Worm (Caenorhabditis elegans): Measurements from ENCODE around the gene mrps-18B.

The mrps-18B gene

DNA sequence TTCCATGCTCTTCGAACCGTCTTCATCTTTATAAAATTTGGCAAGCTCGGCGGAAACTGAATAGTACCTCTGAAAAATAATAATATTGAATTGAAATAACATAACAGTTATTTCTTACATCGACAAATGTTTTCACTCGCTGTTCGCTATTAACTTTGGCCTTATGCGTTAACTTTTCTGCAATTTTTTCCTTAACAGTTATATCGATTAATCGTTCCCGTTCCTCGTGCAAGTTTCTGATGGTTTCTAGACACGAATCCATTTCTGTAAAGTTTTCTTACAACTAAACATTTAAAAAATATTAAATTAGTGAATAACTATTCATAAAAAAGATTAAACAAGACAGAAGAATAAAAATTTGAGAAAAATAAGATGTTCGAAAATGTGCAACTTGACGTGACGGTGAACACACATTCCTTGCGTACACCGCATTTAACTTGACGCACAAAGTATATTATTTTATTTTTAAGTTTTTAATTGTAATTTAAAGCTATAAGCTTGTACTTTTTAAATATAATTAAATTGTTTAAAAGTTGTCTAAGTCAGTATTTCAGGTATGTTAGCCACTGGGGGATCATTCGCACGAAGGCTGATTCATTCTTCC, at the start of gene mrps-18B, which contains the start of gene prp-9:
TSS of gene mrps-18B (plus strand) at position 549 of the 604 bp plus-strand sequence.
TSS of gene prp-9 (minus strand) at position 264 of the 604 bp plus-strand sequence.
- TF ChIP-seq hmg-11 (tag; optimal IDR thresholded peaks at IDR 0.05): peak; percentile 1
- TF ChIP-seq mdl-1 (tag; optimal IDR thresholded peaks at IDR 0.05): no peak
- TF ChIP-seq nhr-237 (tag; optimal IDR thresholded peaks at IDR 0.05): no peak
- no peak for TF ChIP-seq ztf-4 (tag; optimal IDR thresholded peaks at IDR 0.05)
- no peak for TF ChIP-seq ceh-16 (tag; optimal IDR thresholded peaks at IDR 0.05)
- no peak for TF ChIP-seq egl-5 (tag; optimal IDR thresholded peaks at IDR 0.05)
- TF ChIP-seq lin-15B (tag; optimal IDR thresholded peaks at IDR 0.05): peak; percentile 33
- TF ChIP-seq nhr-11 (tag; optimal IDR thresholded peaks at IDR 0.05): no peak
- no peak for TF ChIP-seq nhr-12 (tag; optimal IDR thresholded peaks at IDR 0.05)
- TF ChIP-seq ztf-11 (tag; optimal IDR thresholded peaks at IDR 0.05): no peak
- TF ChIP-seq nhr-28 (tag; optimal IDR thresholded peaks at IDR 0.05): no peak
- TF ChIP-seq unc-62 (GFP tag; optimal IDR thresholded peaks at IDR 0.05): no peak
- TF ChIP-seq aly-2 (tag; optimal IDR thresholded peaks at IDR 0.05): no peak
- no peak for TF ChIP-seq mml-1 (tag; optimal IDR thresholded peaks at IDR 0.05)
- TF ChIP-seq nfya-1 (tag; optimal IDR thresholded peaks at IDR 0.05; ENCODE audit: insufficient read depth): no peak
- TF ChIP-seq sea-2 (GFP tag; optimal IDR thresholded peaks at IDR 0.05): no peak
- TF ChIP-seq elt-2 (tag; optimal IDR thresholded peaks at IDR 0.05): peak; percentile 13
- peak; percentile 67 for TF ChIP-seq nhr-23 (tag; optimal IDR thresholded peaks at IDR 0.05)
- TF ChIP-seq snpc-4 (tag; optimal IDR thresholded peaks at IDR 0.05): peak; percentile 71
- peak; percentile 71 for TF ChIP-seq pha-4 (tag; optimal IDR thresholded peaks at IDR 0.05)
- no peak for TF ChIP-seq nhr-67 (tag; optimal IDR thresholded peaks at IDR 0.05)
- TF ChIP-seq ama-1 (optimal IDR thresholded peaks at IDR 0.05): no peak
- TF ChIP-seq egl-27 (tag; optimal IDR thresholded peaks at IDR 0.05): no peak
- TF ChIP-seq nhr-43 (tag; optimal IDR thresholded peaks at IDR 0.05; ENCODE audit: poor library complexity, severe bottlenecking): no peak
- no peak for TF ChIP-seq fos-1 (tag; optimal IDR thresholded peaks at IDR 0.05)
- no peak for TF ChIP-seq nhr-25 (tag; optimal IDR thresholded peaks at IDR 0.05)
- TF ChIP-seq ZK546.5 (tag; optimal IDR thresholded peaks at IDR 0.05): no peak

DNA sequence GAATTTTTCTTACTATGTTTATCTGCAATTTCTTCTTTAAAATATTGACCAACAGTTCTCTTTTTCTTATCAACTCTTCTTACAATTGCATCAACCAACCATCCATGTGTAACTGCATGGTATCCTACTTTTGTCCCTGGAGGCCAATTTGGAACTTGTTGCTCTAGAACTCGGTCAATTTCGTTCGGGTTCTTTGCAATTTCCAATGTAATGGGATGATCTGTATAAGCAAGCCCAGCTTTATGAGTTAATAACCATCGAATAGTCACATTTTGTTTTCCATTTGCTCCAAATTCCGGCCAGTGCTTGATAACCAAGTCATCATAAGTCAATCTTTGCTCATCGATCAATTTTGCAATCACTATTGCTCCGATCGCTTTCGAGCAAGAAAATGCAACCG, 46.1 kb upstream of the mrps-18B start:
- TF ChIP-seq elt-3 (tag; optimal IDR thresholded peaks at IDR 0.05) (no peak), elt-2 (tag; optimal IDR thresholded peaks at IDR 0.05) (peak; percentile 11), pha-4 (tag; optimal IDR thresholded peaks at IDR 0.05) (peak; percentile 20), ztf-4 (tag; optimal IDR thresholded peaks at IDR 0.05) (no peak), ama-1 (optimal IDR thresholded peaks at IDR 0.05) (peak; percentile 83), nhr-43 (tag; optimal IDR thresholded peaks at IDR 0.05; ENCODE audit: poor library complexity, severe bottlenecking) (peak; percentile 32)

DNA sequence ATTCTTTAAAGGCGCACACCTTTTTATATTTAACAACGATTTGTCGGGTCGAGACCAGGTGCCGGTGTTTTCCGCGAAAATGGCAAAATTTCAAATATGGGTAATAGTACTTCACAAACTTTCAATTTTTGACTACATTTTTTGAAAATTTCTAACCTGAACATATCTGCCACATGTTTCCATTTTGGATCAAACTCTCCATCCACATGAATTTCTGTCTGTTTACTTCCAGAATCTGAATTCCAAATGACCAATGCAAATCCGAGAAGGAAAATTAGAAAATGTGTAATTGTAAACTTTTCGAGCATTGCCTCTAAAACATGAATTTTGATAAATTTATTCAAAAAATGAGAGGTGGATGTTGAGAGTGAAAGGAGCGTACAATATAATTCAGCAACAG, 45.3 kb upstream of the mrps-18B start, which contains the start of gene lact-4:
TSS of gene lact-4 (minus strand) at position 313 of the 400 bp plus-strand sequence.
- TF ChIP-seq aly-2 (tag; optimal IDR thresholded peaks at IDR 0.05) (no peak), elt-1 (tag; optimal IDR thresholded peaks at IDR 0.05) (no peak)

- TF ChIP-seq elt-2 (tag; optimal IDR thresholded peaks at IDR 0.05) (peak; percentile 55), nhr-12 (tag; optimal IDR thresholded peaks at IDR 0.05) (no peak), lsy-12 (tag; optimal IDR thresholded peaks at IDR 0.05) (no peak), ztf-11 (tag; optimal IDR thresholded peaks at IDR 0.05) (no peak), unc-62 (GFP tag; optimal IDR thresholded peaks at IDR 0.05) (no peak), ama-1 (optimal IDR thresholded peaks at IDR 0.05) (peak; percentile 88), pha-4 (tag; optimal IDR thresholded peaks at IDR 0.05) (peak; percentile 50), nhr-28 (tag; optimal IDR thresholded peaks at IDR 0.05) (no peak), nfya-1 (tag; optimal IDR thresholded peaks at IDR 0.05; ENCODE audit: insufficient read depth) (peak; percentile 37), daf-12 (tag; optimal IDR thresholded peaks at IDR 0.05) (no peak), tbx-2 (tag; optimal IDR thresholded peaks at IDR 0.05) (no peak), nhr-76 (tag; optimal IDR thresholded peaks at IDR 0.05) (no peak), egl-5 (tag; optimal IDR thresholded peaks at IDR 0.05) (peak; percentile 24), fos-1 (tag; optimal IDR thresholded peaks at IDR 0.05) (no peak), nhr-25 (tag; optimal IDR thresholded peaks at IDR 0.05) (no peak), aly-2 (tag; optimal IDR thresholded peaks at IDR 0.05) (no peak), R02D3.7 (tag; optimal IDR thresholded peaks at IDR 0.05) (no peak), ceh-9 (tag; optimal IDR thresholded peaks at IDR 0.05) (no peak), mml-1 (tag; optimal IDR thresholded peaks at IDR 0.05) (peak; percentile 45), pqm-1 (tag; optimal IDR thresholded peaks at IDR 0.05) (peak; percentile 3), nhr-43 (tag; optimal IDR thresholded peaks at IDR 0.05; ENCODE audit: poor library complexity, severe bottlenecking) (peak; percentile 26)
These were observed 44.3 kb upstream of the mrps-18B start for ce11 chrII:8481033-8481708.
